Worm (Caenorhabditis elegans) whole organism, L3 larva: ENCODE results near the gene ptr-18.

Experiments
- R02D3.7 ChIP-seq: fragments of 150-350 bp; optimal IDR thresholded peaks from 2 replicates; lab custom pipeline; 2014; ENCODE audit warnings: missing biosample characterization, missing genetic modification characterization
- aly-2 ChIP-seq: fragments of 150-350 bp; optimal IDR thresholded peaks from 2 replicates; lab custom pipeline; 2014; ENCODE audit warnings: missing biosample characterization, missing genetic modification characterization
- ceh-82 ChIP-seq: fragments of 150-350 bp; optimal IDR thresholded peaks from 2 replicates; lab custom pipeline; 2014; ENCODE audit warnings: missing biosample characterization, missing genetic modification characterization
- eor-1 ChIP-seq, 2 experiments: fragments of 150-350 bp; optimal IDR thresholded peaks; 2 replicates each; lab custom pipeline; 2014 to 2018; ENCODE audit warnings: missing biosample characterization in 2 of 2, missing genetic modification characterization in 2 of 2
- lin-39 ChIP-seq: fragments of 150-350 bp; optimal IDR thresholded peaks from 2 replicates; lab custom pipeline; 2018; ENCODE audit warnings: missing biosample characterization, missing genetic modification reagents, missing genetic modification characterization
- lsy-12 ChIP-seq: sonication (generic microtip); optimal IDR thresholded peaks from 2 replicates; lab custom pipeline; 2016; ENCODE audit warnings: mild to moderate bottlenecking, missing genetic modification characterization, missing compliant biosample characterization
- nhr-11 ChIP-seq: fragments of 150-350 bp; optimal IDR thresholded peaks from 2 replicates; lab custom pipeline; 2014; ENCODE audit warnings: missing biosample characterization, missing genetic modification characterization
- nhr-23 ChIP-seq: fragments of 150-350 bp; optimal IDR thresholded peaks from 2 replicates; lab custom pipeline; 2014; ENCODE audit warnings: missing biosample characterization, missing genetic modification reagents, missing genetic modification characterization
- nhr-237 ChIP-seq: fragments of 150-350 bp; optimal IDR thresholded peaks from 2 replicates; lab custom pipeline; 2014; ENCODE audit warnings: missing biosample characterization, missing genetic modification characterization
- nhr-76 ChIP-seq: fragments of 150-350 bp; sonication (generic microtip); optimal IDR thresholded peaks from 5 replicates; lab custom pipeline; 2014; ENCODE audit warnings: missing biosample characterization, missing genetic modification characterization
- snpc-4 ChIP-seq: fragments of 150-350 bp; optimal IDR thresholded peaks from 2 replicates; lab custom pipeline; 2014; ENCODE audit warnings: missing biosample characterization, missing genetic modification characterization
- unc-39 ChIP-seq: sonication (generic microtip); optimal IDR thresholded peaks from 4 replicates; lab custom pipeline; 2017; ENCODE audit warnings: missing biosample characterization, missing genetic modification characterization

- TF ChIP-seq nhr-23 (tag; lab: Kevin White, UChicago), result no peak
- no peak for TF ChIP-seq nhr-76 (tag; lab: Kevin White, UChicago)
- TF ChIP-seq nhr-237 (tag; lab: Kevin White, UChicago), result no peak
- TF ChIP-seq eor-1 (tag; optimal IDR thresholded peaks at IDR 0.05; lab: Kevin White, UChicago), result no peak
- TF ChIP-seq unc-39, result no peak
- TF ChIP-seq nhr-11 (tag; lab: Kevin White, UChicago), result no peak
- no peak for TF ChIP-seq R02D3.7
- no peak for TF ChIP-seq lsy-12 (tag; lab: Kevin White, UChicago)
- TF ChIP-seq aly-2 (tag; lab: Kevin White, UChicago), result no peak
- TF ChIP-seq ceh-82 (tag; lab: Kevin White, UChicago), result no peak
- TF ChIP-seq snpc-4 (tag; lab: Kevin White, UChicago), result no peak
- no peak for TF ChIP-seq lin-39 (tag; lab: Kevin White, UChicago)
These were observed 30.1 kb upstream of the ptr-18 start, which contains the start of gene lips-9 for ce11 chrII:12935259-12935658.
